Worm (Caenorhabditis elegans) whole organism, L2 larva: ENCODE data around the gene R151.2.
A peak's percentile ranks its signal among the peaks of the same experiment; 100 is the strongest.

Experiments used
- R02D3.7 ChIP-seq: fragments of 150-350 bp; optimal IDR thresholded peaks from 2 replicates; lab custom pipeline; 2014; ENCODE audit warnings: missing biosample characterization, missing genetic modification characterization
- Y55F3AM.14 ChIP-seq: fragments of 200-800 bp; sonication (Bioruptor generic); optimal IDR thresholded peaks from 2 replicates; lab custom pipeline; 2018; ENCODE audit warnings: mild to moderate bottlenecking, missing genetic modification characterization, missing compliant biosample characterization
- ZK546.5 ChIP-seq: sonication (generic microtip); optimal IDR thresholded peaks from 2 replicates; lab custom pipeline; 2017; ENCODE audit warnings: missing biosample characterization, missing genetic modification characterization
- aly-2 ChIP-seq: fragments of 150-350 bp; optimal IDR thresholded peaks from 2 replicates; lab custom pipeline; 2014; ENCODE audit warnings: missing biosample characterization, missing genetic modification characterization
- ama-1 ChIP-seq: fragments of 150-350 bp; optimal IDR thresholded peaks from 2 replicates; lab custom pipeline; 2018; ENCODE audit warnings: inconsistent platforms
- blmp-1 ChIP-seq: sonication (generic microtip); optimal IDR thresholded peaks from 2 replicates; lab custom pipeline; 2017; ENCODE audit warnings: missing genetic modification characterization, mild to moderate bottlenecking, missing compliant biosample characterization, antibody characterized with exemption, moderate library complexity; ENCODE audit not compliant: insufficient read depth
- ceh-16 ChIP-seq: fragments of 150-350 bp; optimal IDR thresholded peaks from 2 replicates; lab custom pipeline; 2014; ENCODE audit warnings: missing biosample characterization, missing genetic modification characterization
- ceh-82 ChIP-seq: fragments of 150-350 bp; optimal IDR thresholded peaks from 2 replicates; lab custom pipeline; 2014; ENCODE audit warnings: missing biosample characterization, missing genetic modification characterization
- crh-2 ChIP-seq: sonication (generic microtip); optimal IDR thresholded peaks from 2 replicates; lab custom pipeline; 2017; ENCODE audit warnings: missing biosample characterization, missing genetic modification characterization
- dmd-4 ChIP-seq: sonication (generic microtip); optimal IDR thresholded peaks from 2 replicates; lab custom pipeline; 2017; ENCODE audit warnings: missing biosample characterization, missing genetic modification characterization
- egl-27 ChIP-seq: sonication (generic microtip); optimal IDR thresholded peaks from 3 replicates; lab custom pipeline; 2017; ENCODE audit warnings: missing biosample characterization, missing genetic modification reagents, missing genetic modification characterization
- elt-1 ChIP-seq: fragments of 150-350 bp; optimal IDR thresholded peaks from 2 replicates; lab custom pipeline; 2014; ENCODE audit warnings: missing biosample characterization, missing genetic modification characterization
- elt-3 ChIP-seq: sonication (generic microtip); optimal IDR thresholded peaks from 2 replicates; lab custom pipeline; 2017; ENCODE audit warnings: missing biosample characterization, missing genetic modification characterization
- fos-1 ChIP-seq: fragments of 150-350 bp; optimal IDR thresholded peaks from 2 replicates; lab custom pipeline; 2014; ENCODE audit warnings: missing biosample characterization, missing genetic modification characterization
- gmeb-1 ChIP-seq: fragments of 150-350 bp; optimal IDR thresholded peaks from 2 replicates; lab custom pipeline; 2014; ENCODE audit warnings: missing biosample characterization, missing genetic modification characterization
- lin-11 ChIP-seq: fragments of 150-350 bp; sonication (generic microtip); optimal IDR thresholded peaks from 2 replicates; lab custom pipeline; 2014; ENCODE audit warnings: missing biosample characterization, missing genetic modification characterization, inconsistent platforms, mixed read lengths
- lin-13 ChIP-seq: fragments of 150-350 bp; optimal IDR thresholded peaks from 2 replicates; lab custom pipeline; 2014; ENCODE audit warnings: missing biosample characterization, missing genetic modification reagents, missing genetic modification characterization
- lin-39 ChIP-seq: fragments of 150-350 bp; optimal IDR thresholded peaks from 2 replicates; lab custom pipeline; 2014; ENCODE audit warnings: missing biosample characterization, missing genetic modification reagents, missing genetic modification characterization
- lsy-2 ChIP-seq, 2 experiments: fragments of 150-350 bp in 1 of 2; sonication (generic microtip) in 1 of 2; optimal IDR thresholded peaks; 2 replicates each; lab custom pipeline; 2014 to 2017; ENCODE audit warnings: missing biosample characterization in 2 of 2, missing genetic modification characterization in 2 of 2
- mab-5 ChIP-seq: fragments of 150-350 bp; optimal IDR thresholded peaks from 2 replicates; lab custom pipeline; 2014; ENCODE audit warnings: missing biosample characterization, missing genetic modification characterization
- mbf-1 ChIP-seq: sonication (generic microtip); optimal IDR thresholded peaks from 2 replicates; lab custom pipeline; 2017; ENCODE audit warnings: missing biosample characterization, missing genetic modification characterization
- mdl-1 ChIP-seq, 2 experiments: fragments of 150-350 bp in 1 of 2; sonication (generic microtip) in 1 of 2; optimal IDR thresholded peaks; 2 replicates each; lab custom pipeline; 2017; ENCODE audit warnings: missing biosample characterization in 2 of 2, missing genetic modification characterization in 2 of 2
- nhr-10 ChIP-seq: sonication (generic microtip); optimal IDR thresholded peaks from 2 replicates; lab custom pipeline; 2017; ENCODE audit warnings: missing biosample characterization, missing genetic modification characterization
- nhr-12 ChIP-seq: fragments of 150-350 bp; optimal IDR thresholded peaks from 2 replicates; lab custom pipeline; 2014; ENCODE audit warnings: missing biosample characterization, missing genetic modification characterization
- nhr-129 ChIP-seq: fragments of 150-350 bp; optimal IDR thresholded peaks from 2 replicates; lab custom pipeline; 2014; ENCODE audit warnings: missing biosample characterization, missing genetic modification characterization
- nhr-21 ChIP-seq: fragments of 150-350 bp; optimal IDR thresholded peaks from 2 replicates; lab custom pipeline; 2014; ENCODE audit warnings: missing biosample characterization, missing genetic modification characterization
- nhr-23 ChIP-seq: fragments of 150-350 bp; optimal IDR thresholded peaks from 2 replicates; lab custom pipeline; 2014; ENCODE audit warnings: missing biosample characterization, missing genetic modification reagents, missing genetic modification characterization
- nhr-237 ChIP-seq: fragments of 150-350 bp; optimal IDR thresholded peaks from 2 replicates; lab custom pipeline; 2014; ENCODE audit warnings: missing biosample characterization, missing genetic modification characterization
- nhr-25 ChIP-seq: fragments of 150-350 bp; sonication (generic microtip); optimal IDR thresholded peaks from 3 replicates; lab custom pipeline; 2014; ENCODE audit warnings: missing biosample characterization, missing genetic modification characterization
- nhr-6 ChIP-seq: fragments of 150-350 bp; optimal IDR thresholded peaks from 2 replicates; lab custom pipeline; 2014; ENCODE audit warnings: missing biosample characterization, missing genetic modification characterization
- peb-1 ChIP-seq: fragments of 150-350 bp; optimal IDR thresholded peaks from 2 replicates; lab custom pipeline; 2014; ENCODE audit warnings: missing biosample characterization, missing genetic modification characterization
- sem-4 ChIP-seq: fragments of 150-350 bp; optimal IDR thresholded peaks from 2 replicates; lab custom pipeline; 2014; ENCODE audit warnings: missing biosample characterization, missing genetic modification reagents, missing genetic modification characterization
- skn-1 ChIP-seq: sonication (generic microtip); optimal IDR thresholded peaks from 2 replicates; lab custom pipeline; 2017; ENCODE audit warnings: missing biosample characterization, missing genetic modification characterization
- sma-3 ChIP-seq: sonication (generic microtip); optimal IDR thresholded peaks from 2 replicates; lab custom pipeline; 2016; ENCODE audit warnings: missing genetic modification reagents, missing genetic modification characterization, missing compliant biosample characterization
- sma-9 ChIP-seq, 2 experiments: fragments of 150-350 bp in 1 of 2; sonication (generic microtip) in 1 of 2; optimal IDR thresholded peaks; 2 replicates each; lab custom pipeline; 2014 to 2016; ENCODE audit warnings: missing genetic modification characterization in 2 of 2, mild to moderate bottlenecking in 1 of 2, missing biosample characterization in 1 of 2, missing compliant biosample characterization in 1 of 2, missing genetic modification reagents in 1 of 2, moderate library complexity in 1 of 2
- snpc-4 ChIP-seq: fragments of 150-350 bp; optimal IDR thresholded peaks from 2 replicates; lab custom pipeline; 2014; ENCODE audit warnings: missing biosample characterization, missing genetic modification characterization
- unc-39 ChIP-seq: fragments of 150-350 bp; optimal IDR thresholded peaks from 2 replicates; lab custom pipeline; 2014; ENCODE audit warnings: missing biosample characterization, missing genetic modification characterization
- unc-55 ChIP-seq: fragments of 150-350 bp; sonication (generic microtip); optimal IDR thresholded peaks from 3 replicates; lab custom pipeline; 2014; ENCODE audit warnings: missing biosample characterization, missing genetic modification reagents, missing genetic modification characterization
- unc-62 ChIP-seq: fragments of 150-350 bp; optimal IDR thresholded peaks from 2 replicates; lab custom pipeline; 2014; ENCODE audit warnings: missing biosample characterization, missing genetic modification reagents, missing genetic modification characterization
- zag-1 ChIP-seq: fragments of 150-350 bp; optimal IDR thresholded peaks from 2 replicates; lab custom pipeline; 2014; ENCODE audit warnings: missing biosample characterization, missing genetic modification characterization
- ztf-1 ChIP-seq: fragments of 200-800 bp; sonication (Bioruptor generic); conservative IDR thresholded peaks from 2 replicates; pipeline ENCODE4 v1.3.6; 2022; ENCODE audit warnings: missing genetic modification characterization, missing compliant biosample characterization
- ztf-11 ChIP-seq: sonication (generic microtip); optimal IDR thresholded peaks from 2 replicates; lab custom pipeline; 2017; ENCODE audit warnings: missing biosample characterization, missing genetic modification characterization

Gene R151.2

DNA sequence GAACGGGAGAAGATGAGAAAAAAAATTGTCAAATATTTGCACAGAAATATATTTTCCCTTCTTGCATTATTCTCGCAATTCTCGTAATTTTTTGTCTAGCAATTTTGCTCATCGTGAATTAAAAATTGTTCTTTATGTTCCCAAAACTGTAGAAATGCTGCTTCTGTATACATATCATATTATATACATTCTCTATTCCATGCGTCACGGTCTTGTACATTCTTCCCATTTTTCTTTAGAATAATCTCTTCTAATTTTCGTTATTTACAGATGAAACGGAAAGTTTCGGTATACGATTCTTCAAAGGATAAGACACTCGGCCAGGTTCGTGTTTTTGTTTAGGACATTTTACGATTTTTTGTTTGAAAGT, 42.2 kb upstream of the R151.2 start, which contains the start of gene acs-4:
Gene acs-4, plus strand, starts transcription at position 271 of the 370 bp plus-strand sequence.
- TF ChIP-seq mbf-1 (tag; lab: Kevin White, UChicago), result no peak
- TF ChIP-seq elt-3 (tag; lab: Kevin White, UChicago), result no peak
- no peak for TF ChIP-seq lin-13 (GFP tag; lab: Kevin White, UChicago)
- TF ChIP-seq elt-1 (tag; lab: Kevin White, UChicago), result no peak
- TF ChIP-seq sma-3 (GFP tag; lab: Kevin White, UChicago), result no peak
- TF ChIP-seq nhr-129 (tag; lab: Kevin White, UChicago), result no peak
- TF ChIP-seq, all 48 proteins: peak for 0

DNA sequence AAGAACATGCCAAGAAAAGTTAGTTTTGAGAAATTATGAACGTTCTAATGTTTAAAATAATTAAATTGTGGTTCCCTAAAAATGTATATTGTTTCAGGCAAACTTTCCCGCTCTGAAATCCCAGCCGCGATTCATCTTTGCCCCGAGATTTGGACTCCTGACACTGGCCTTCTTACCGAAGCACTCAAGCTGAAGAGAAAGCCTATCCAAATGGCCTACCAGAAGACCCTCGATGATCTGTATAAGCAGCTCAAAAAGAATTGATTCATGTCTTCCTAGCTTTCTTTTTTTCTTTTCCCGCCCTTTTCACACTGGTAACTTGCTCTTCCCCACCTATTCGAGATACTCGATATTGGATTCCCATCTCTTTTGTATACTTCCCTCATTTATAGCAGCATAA, 39.7 kb upstream of the R151.2 start:
- TF ChIP-seq elt-1 (tag; lab: Kevin White, UChicago) (no peak), blmp-1 (tag; lab: Kevin White, UChicago) (no peak), ZK546.5 (tag; lab: Kevin White, UChicago) (no peak), Y55F3AM.14 (GFP tag; lab: Kevin White, UChicago) (no peak), ztf-1 (GFP tag; lab: Robert Waterston, UW) (no peak), zag-1 (tag; lab: Kevin White, UChicago) (no peak), unc-55 (GFP tag; lab: Kevin White, UChicago) (no peak), unc-39 (tag; lab: Kevin White, UChicago) (no peak)

DNA sequence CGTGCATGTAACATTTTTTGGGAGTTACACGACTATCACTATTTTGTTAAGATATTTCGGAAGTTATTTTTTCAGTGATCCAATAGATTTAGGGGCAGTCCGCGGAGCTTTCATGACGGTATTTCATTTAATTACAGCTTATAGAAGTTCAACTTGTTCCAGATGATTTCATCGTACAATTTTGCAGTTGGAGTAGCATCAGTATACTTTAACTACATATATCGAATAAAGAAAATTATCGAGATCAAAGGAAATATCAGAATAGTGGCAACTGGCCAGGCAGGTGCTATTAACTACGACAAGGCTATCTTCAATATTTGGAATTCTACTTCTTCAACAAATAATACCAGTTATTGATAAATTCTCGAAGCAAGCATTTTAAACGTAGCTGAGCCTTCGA, 31.3 kb upstream of the R151.2 start:
- no peak for TF ChIP-seq nhr-10 (tag; lab: Kevin White, UChicago)
- TF ChIP-seq peb-1 (tag; lab: Kevin White, UChicago), result no peak
- no peak for TF ChIP-seq unc-39 (tag; lab: Kevin White, UChicago)
- TF ChIP-seq nhr-12 (tag; lab: Kevin White, UChicago), result no peak
- no peak for TF ChIP-seq nhr-6 (tag; lab: Kevin White, UChicago)
- no peak for TF ChIP-seq elt-1 (tag; lab: Kevin White, UChicago)
- TF ChIP-seq unc-62 (GFP tag; lab: Kevin White, UChicago), result no peak
- TF ChIP-seq ztf-11 (tag; lab: Kevin White, UChicago), result no peak
- no peak for TF ChIP-seq unc-55 (GFP tag; lab: Kevin White, UChicago)
- no peak for TF ChIP-seq lsy-2 (tag; optimal IDR thresholded peaks at IDR 0.05; lab: Kevin White, UChicago)
- TF ChIP-seq zag-1 (tag; lab: Kevin White, UChicago), result no peak

DNA sequence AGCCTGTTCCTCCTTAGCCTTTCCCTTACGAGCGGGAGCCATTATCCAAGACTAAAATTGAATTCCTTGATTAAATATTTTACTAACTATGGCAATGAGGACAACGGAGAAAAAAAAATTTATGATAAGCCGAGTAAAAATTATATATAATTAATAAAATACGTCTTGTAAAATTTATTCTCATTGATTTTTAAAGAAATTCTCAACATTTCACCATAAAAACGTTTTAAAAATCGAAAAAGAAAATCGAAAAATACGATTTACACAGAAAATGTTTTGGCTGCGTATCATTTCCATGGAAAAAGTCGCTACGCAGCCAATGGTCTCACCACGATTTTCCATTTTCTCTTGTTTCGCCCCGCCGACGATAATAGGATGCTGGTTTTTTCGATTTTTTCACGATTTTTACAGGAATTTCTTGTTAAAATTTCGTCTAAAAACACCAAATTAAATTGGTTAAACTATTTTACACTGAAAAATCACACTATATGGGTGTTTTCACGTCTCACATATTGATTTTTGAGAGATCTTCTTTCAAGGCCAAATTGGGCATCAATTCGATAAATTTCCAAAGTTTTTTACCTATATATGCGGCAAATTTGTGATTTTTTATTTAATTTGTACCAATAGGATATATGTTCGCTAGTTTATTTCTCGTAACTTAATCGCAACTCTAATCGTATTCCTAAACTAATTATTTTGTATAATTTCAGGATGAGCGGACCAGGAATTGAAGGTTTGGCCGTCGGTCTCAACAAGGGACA, 30.0 kb upstream of the R151.2 start, which contains the start of the genes rps-14 and rpl-36:
Gene rps-14, minus strand, starts transcription at position 51 of the 764 bp plus-strand sequence.
Gene rpl-36, plus strand, starts transcription at position 714 of the 764 bp plus-strand sequence.
- TF ChIP-seq nhr-25 (tag; lab: Kevin White, UChicago) (peak; percentile 93), elt-1 (tag; lab: Kevin White, UChicago) (no peak), sem-4 (peak; percentile 78), nhr-21 (peak; percentile 91), nhr-237 (tag; lab: Kevin White, UChicago) (no peak), unc-55 (GFP tag; lab: Kevin White, UChicago) (peak; percentile 93), Y55F3AM.14 (GFP tag; lab: Kevin White, UChicago) (no peak), sma-3 (GFP tag; lab: Kevin White, UChicago) (peak; percentile 90), mab-5 (tag; lab: Kevin White, UChicago) (peak; percentile 74), mdl-1 (tag; optimal IDR thresholded peaks at IDR 0.05; lab: Kevin White, UChicago) (peak in 1 of 2 experiments; percentile 19), lin-11 (tag; lab: Kevin White, UChicago) (peak; percentile 79), dmd-4 (tag; lab: Kevin White, UChicago) (no peak), mbf-1 (tag; lab: Kevin White, UChicago) (no peak), unc-39 (tag; lab: Kevin White, UChicago) (no peak), fos-1 (peak; percentile 71), zag-1 (tag; lab: Kevin White, UChicago) (no peak), egl-27 (tag; lab: Kevin White, UChicago) (peak; percentile 91), unc-62 (GFP tag; lab: Kevin White, UChicago) (no peak), ZK546.5 (tag; lab: Kevin White, UChicago) (peak; percentile 87), lin-39 (tag; lab: Kevin White, UChicago) (no peak), crh-2 (tag; lab: Kevin White, UChicago) (peak; percentile 94), nhr-12 (tag; lab: Kevin White, UChicago) (no peak), sma-9 (GFP tag; optimal IDR thresholded peaks at IDR 0.05; lab: Kevin White, UChicago) (peak; percentile 88), sma-9 (tag; optimal IDR thresholded peaks at IDR 0.05; lab: Kevin White, UChicago) (no peak), lsy-2 (tag; optimal IDR thresholded peaks at IDR 0.05; lab: Kevin White, UChicago) (peak; percentile 83 to 96), ceh-16 (peak; percentile 74), skn-1 (tag; lab: Kevin White, UChicago) (no peak), blmp-1 (tag; lab: Kevin White, UChicago) (peak; percentile 88), ztf-1 (GFP tag; lab: Robert Waterston, UW) (no peak), aly-2 (no peak), ceh-82 (tag; lab: Kevin White, UChicago) (peak; percentile 23), R02D3.7 (peak; percentile 44), snpc-4 (peak; percentile 74), gmeb-1 (peak; percentile 88), ama-1 (lab: Kevin White, UChicago) (peak; percentile 87), nhr-129 (tag; lab: Kevin White, UChicago) (peak; percentile 88), nhr-23 (tag; lab: Kevin White, UChicago) (no peak)
